Worm (Caenorhabditis elegans) whole organism, L4/young adult: ENCODE measurements around the gene F42C5.5.

Source experiments
- W03F9.2 ChIP-seq: fragments of 150-350 bp; optimal IDR thresholded peaks from 2 replicates; lab custom pipeline; 2014; ENCODE audit warnings: missing biosample characterization, missing genetic modification characterization
- dao-5 ChIP-seq: sonication (generic microtip); optimal IDR thresholded peaks from 2 replicates; lab custom pipeline; 2016; ENCODE audit warnings: missing genotype, missing genetic modification characterization, moderate library complexity, missing compliant biosample characterization
- him-1 ChIP-seq: sonication (generic microtip); optimal IDR thresholded peaks from 2 replicates; lab custom pipeline; 2016; ENCODE audit warnings: missing genotype, missing genetic modification reagents, missing genetic modification characterization, missing compliant biosample characterization

ce11 chrIV:7276661-7277060 lies 17.4 kb downstream of the F42C5.5 start, which contains the start of gene C06E4.2:
- TF ChIP-seq dao-5 (tag; lab: Kevin White, UChicago) (no peak), him-1 (tag; lab: Kevin White, UChicago) (no peak), W03F9.2 (no peak)
